Fruit fly (Drosophila melanogaster) whole organism, embryonic: ENCODE results near the gene CG44040.

Experiments used
- CG10209 ChIP-seq: fragments of 200-800 bp; sonication (Bioruptor generic); optimal IDR thresholded peaks from 3 replicates; lab custom pipeline; 2017; ENCODE audit warnings: missing biosample characterization, mild to moderate bottlenecking, missing genetic modification characterization, missing genetic modification reagents
- CG10274 ChIP-seq: fragments of 200-800 bp; sonication (Bioruptor generic); optimal IDR thresholded peaks from 3 replicates; lab custom pipeline; 2017; ENCODE audit warnings: missing biosample characterization, mild to moderate bottlenecking, missing genetic modification characterization
- CG10321 ChIP-seq: fragments of 200-800 bp; sonication (Bioruptor generic); IDR thresholded peaks from 2 replicates; pipeline ENCODE4 v1.3.6; 2022; ENCODE audit warnings: missing biosample characterization, missing genetic modification characterization
- CG13424 ChIP-seq: fragments of 200-800 bp; sonication (Bioruptor generic); optimal IDR thresholded peaks from 2 replicates; lab custom pipeline; 2019; ENCODE audit warnings: missing biosample characterization, mild to moderate bottlenecking, missing genetic modification characterization, moderate library complexity
- CG14014 ChIP-seq: fragments of 200-800 bp; sonication (Bioruptor generic); IDR thresholded peaks from 2 replicates; pipeline ENCODE4 v1.3.6; 2022; ENCODE audit warnings: missing biosample characterization, missing genetic modification characterization
- CG18599 ChIP-seq: fragments of 200-800 bp; sonication (Bioruptor generic); optimal IDR thresholded peaks from 3 replicates; lab custom pipeline; 2017; ENCODE audit warnings: missing biosample characterization, missing genetic modification characterization, mild to moderate bottlenecking, moderate library complexity, missing genetic modification reagents
- CG30403 ChIP-seq: fragments of 200-800 bp; sonication (Bioruptor generic); optimal IDR thresholded peaks from 3 replicates; lab custom pipeline; 2016; ENCODE audit warnings: missing biosample characterization, missing genetic modification characterization
- CG31441 ChIP-seq: fragments of 200-800 bp; sonication (Bioruptor generic); IDR thresholded peaks from 2 replicates; pipeline ENCODE4 v1.3.6; 2022; ENCODE audit warnings: missing biosample characterization, missing genetic modification characterization
- CG4328 ChIP-seq: fragments of 200-800 bp; sonication (Bioruptor generic); optimal IDR thresholded peaks from 3 replicates; lab custom pipeline; 2017; ENCODE audit warnings: missing biosample characterization, missing genetic modification reagents, missing genetic modification characterization
- CG4360 ChIP-seq: fragments of 200-800 bp; sonication (Bioruptor generic); IDR thresholded peaks from 2 replicates; pipeline ENCODE4 v1.3.6; 2022; ENCODE audit warnings: missing biosample characterization, missing genetic modification characterization
- CG6254 ChIP-seq: fragments of 200-800 bp; sonication (Bioruptor generic); optimal IDR thresholded peaks from 3 replicates; lab custom pipeline; 2017; ENCODE audit warnings: mild to moderate bottlenecking, missing biosample characterization, missing genetic modification reagents, missing genetic modification characterization
- CG7839 ChIP-seq: fragments of 200-800 bp; sonication (Bioruptor generic); optimal IDR thresholded peaks from 3 replicates; lab custom pipeline; 2018; ENCODE audit warnings: missing biosample characterization, mild to moderate bottlenecking, missing genetic modification characterization, moderate library complexity
- CG7928 ChIP-seq: fragments of 200-800 bp; sonication (Bioruptor generic); optimal IDR thresholded peaks from 2 replicates; lab custom pipeline; 2017; ENCODE audit warnings: missing biosample characterization, mild to moderate bottlenecking, missing genetic modification characterization
- CG8281 ChIP-seq: fragments of 200-800 bp; sonication (Bioruptor generic); optimal IDR thresholded peaks from 2 replicates; lab custom pipeline; 2018; ENCODE audit warnings: missing biosample characterization, mild to moderate bottlenecking, missing genetic modification characterization, moderate library complexity
- CG9876 ChIP-seq: fragments of 200-800 bp; sonication (Bioruptor generic); optimal IDR thresholded peaks from 2 replicates; lab custom pipeline; 2016; ENCODE audit warnings: missing biosample characterization, missing genetic modification characterization
- CHES-1-like ChIP-seq: fragments of 200-800 bp; sonication (Bioruptor generic); optimal IDR thresholded peaks from 2 replicates; lab custom pipeline; 2016; ENCODE audit warnings: missing biosample characterization, missing genetic modification characterization
- CTCF ChIP-seq: fragments of 200-800 bp; sonication (Bioruptor generic); optimal IDR thresholded peaks from 2 replicates; lab custom pipeline; 2017; ENCODE audit warnings: missing biosample characterization, mild to moderate bottlenecking, missing genetic modification characterization, moderate library complexity
- D19A ChIP-seq: fragments of 200-800 bp; optimal IDR thresholded peaks from 3 replicates; lab custom pipeline; 2019; ENCODE audit warnings: missing biosample characterization, mild to moderate bottlenecking, missing genetic modification characterization, moderate library complexity
- D19B ChIP-seq: fragments of 200-800 bp; sonication (Bioruptor generic); optimal IDR thresholded peaks from 2 replicates; lab custom pipeline; 2017; ENCODE audit warnings: missing biosample characterization, mild to moderate bottlenecking, missing genetic modification characterization
- Deaf1 ChIP-seq: fragments of 200-800 bp; optimal IDR thresholded peaks from 3 replicates; lab custom pipeline; 2019; ENCODE audit warnings: missing biosample characterization, mild to moderate bottlenecking, missing genetic modification characterization, moderate library complexity
- Fer1 ChIP-seq: fragments of 200-800 bp; sonication (Bioruptor generic); optimal IDR thresholded peaks from 2 replicates; lab custom pipeline; 2017; ENCODE audit warnings: missing biosample characterization, mild to moderate bottlenecking, missing genetic modification characterization
- Fer2 ChIP-seq: fragments of 200-800 bp; sonication (Bioruptor generic); optimal IDR thresholded peaks from 2 replicates; lab custom pipeline; 2018; ENCODE audit warnings: missing biosample characterization, mild to moderate bottlenecking, missing genetic modification characterization, moderate library complexity
- MTF-1 ChIP-seq: fragments of 200-800 bp; sonication (Bioruptor generic); optimal IDR thresholded peaks from 2 replicates; lab custom pipeline; 2018; ENCODE audit warnings: missing biosample characterization, mild to moderate bottlenecking, missing genetic modification characterization, borderline replicate concordance
- Med ChIP-seq: fragments of 200-800 bp; sonication (Bioruptor generic); peaks from one replicate; lab custom pipeline; 2016; ENCODE audit warnings: missing biosample characterization, missing genetic modification characterization, mild to moderate bottlenecking, inconsistent platforms, moderate library complexity
- Meics ChIP-seq: fragments of 200-800 bp; sonication (Bioruptor generic); optimal IDR thresholded peaks from 2 replicates; lab custom pipeline; 2017; ENCODE audit warnings: missing biosample characterization, mild to moderate bottlenecking, missing genetic modification characterization
- Mrtf ChIP-seq: fragments of 200-800 bp; sonication (Bioruptor generic); IDR thresholded peaks from 3 replicates; pipeline ENCODE4 v1.3.6; 2022; ENCODE audit warnings: missing biosample characterization, missing genetic modification characterization
- Nf-YA ChIP-seq: fragments of 200-800 bp; sonication (Bioruptor generic); IDR thresholded peaks from 2 replicates; pipeline ENCODE4 v1.3.6; 2022; ENCODE audit warnings: missing biosample characterization, missing genetic modification characterization
- ac ChIP-seq: fragments of 200-800 bp; sonication (Bioruptor generic); optimal IDR thresholded peaks from 3 replicates; lab custom pipeline; 2017; ENCODE audit warnings: missing biosample characterization, mild to moderate bottlenecking, missing genetic modification characterization
- dati ChIP-seq: fragments of 200-800 bp; sonication (Bioruptor generic); IDR thresholded peaks from 2 replicates; pipeline ENCODE4 v1.3.6; 2022; ENCODE audit warnings: missing biosample characterization, missing genetic modification characterization
- ftz-f1 ChIP-seq: fragments of 200-800 bp; sonication (Bioruptor generic); optimal IDR thresholded peaks from 2 replicates; lab custom pipeline; 2016; ENCODE audit warnings: missing biosample characterization, missing genetic modification characterization
- grau ChIP-seq: fragments of 200-800 bp; optimal IDR thresholded peaks from 3 replicates; lab custom pipeline; 2019; ENCODE audit warnings: missing biosample characterization, mild to moderate bottlenecking, missing genetic modification characterization, moderate library complexity
- lbe ChIP-seq: fragments of 200-800 bp; sonication (Bioruptor generic); optimal IDR thresholded peaks from 2 replicates; lab custom pipeline; 2016; ENCODE audit warnings: missing biosample characterization, mild to moderate bottlenecking, missing genetic modification characterization
- luna ChIP-seq: fragments of 200-800 bp; sonication (Bioruptor generic); optimal IDR thresholded peaks from 2 replicates; lab custom pipeline; 2016; ENCODE audit warnings: missing biosample characterization, missing genetic modification characterization
- onecut ChIP-seq: fragments of 200-800 bp; sonication (Bioruptor generic); IDR thresholded peaks from 2 replicates; pipeline ENCODE4 v1.3.6; 2022; ENCODE audit warnings: missing biosample characterization, missing genetic modification characterization
- prd ChIP-seq, 3 experiments: fragments of >200 bp in 2 of 3; fragments of 200-800 bp in 1 of 3; sonication (Bioruptor generic) in 1 of 3; optimal IDR thresholded peaks in 2 of 3; IDR thresholded peaks in 1 of 3; 2 replicates in 2 of 3; 3 replicates in 1 of 3; pipeline versions ENCODE4 v1.3.6 to Lab custom; 2017 to 2022; ENCODE audit warnings: missing biosample characterization in 1 of 3, missing genetic modification characterization in 1 of 3
- ro ChIP-seq: fragments of 200-800 bp; sonication (Bioruptor generic); IDR thresholded peaks from 2 replicates; pipeline ENCODE4 v1.3.6; 2022; ENCODE audit warnings: missing biosample characterization, missing genetic modification characterization
- scrt ChIP-seq: fragments of 200-800 bp; sonication (Bioruptor generic); optimal IDR thresholded peaks from 2 replicates; lab custom pipeline; 2018; ENCODE audit warnings: missing biosample characterization, mild to moderate bottlenecking, missing genetic modification characterization, moderate library complexity
- sd ChIP-seq: fragments of 200-800 bp; sonication (Bioruptor generic); optimal IDR thresholded peaks from 3 replicates; lab custom pipeline; 2018; ENCODE audit warnings: missing biosample characterization, mild to moderate bottlenecking, missing genetic modification characterization, moderate library complexity
- sug ChIP-seq: fragments of 200-800 bp; optimal IDR thresholded peaks from 2 replicates; lab custom pipeline; 2019; ENCODE audit warnings: missing biosample characterization, mild to moderate bottlenecking, missing genetic modification characterization, moderate library complexity
- wek ChIP-seq: fragments of 200-800 bp; sonication (Bioruptor generic); optimal IDR thresholded peaks from 3 replicates; lab custom pipeline; 2018; ENCODE audit warnings: missing biosample characterization, mild to moderate bottlenecking, missing genetic modification characterization, moderate library complexity
- zen2 ChIP-seq: fragments of 200-800 bp; sonication (Bioruptor generic); IDR thresholded peaks from 3 replicates; pipeline ENCODE4 v1.3.6; 2022; ENCODE audit warnings: missing biosample characterization, missing genetic modification characterization; ENCODE audit not compliant: partially characterized antibody

The CG44040 gene

DNA sequence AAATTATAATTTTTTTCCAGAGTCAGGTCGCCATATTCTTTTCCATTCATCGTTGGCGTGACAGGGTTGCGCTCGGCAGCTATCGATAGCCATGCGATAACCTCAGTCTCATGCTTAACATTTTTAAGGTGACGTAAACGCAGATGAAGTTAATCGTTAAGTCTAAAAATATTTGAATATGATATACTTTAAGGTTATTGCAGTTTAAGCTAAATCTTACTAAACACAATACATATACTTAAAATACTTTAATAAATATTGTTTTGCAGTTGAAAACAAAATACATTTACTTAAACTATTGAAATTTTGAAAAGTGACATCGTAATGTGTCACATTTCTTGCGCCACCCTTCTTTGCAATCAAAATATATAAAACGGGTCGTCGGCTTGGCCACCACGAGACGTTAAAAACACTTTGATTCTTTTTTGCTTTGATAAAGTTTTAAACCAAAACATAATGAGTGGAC is 45.0 kb upstream of the CG44040 start, which contains the start of the genes Cp190 and CG4338 (continued):
- TF ChIP-seq CG14014 (GFP tag; lab: Robert Waterston, UW) (peak; percentile 97), lbe (GFP tag; lab: Kevin White, UChicago) (peak; percentile 95), Mrtf (GFP tag; lab: Robert Waterston, UW) (peak; percentile 94), CG10274 (peak; percentile 90), CG13424 (peak; percentile 99), CG4328 (peak; percentile 98), CTCF (GFP tag; lab: Kevin White, UChicago) (peak; percentile 68), CG8281 (tag; lab: Kevin White, UChicago) (peak; percentile 93), ftz-f1 (GFP tag; lab: Kevin White, UChicago) (peak; percentile 63), CG7928 (peak; percentile 80), onecut (GFP tag; lab: Robert Waterston, UW) (peak; percentile 93), CG7839 (peak; percentile 99), prd (optimal IDR thresholded peaks at IDR 0.05; lab: Kevin White, UChicago) (no peak), prd (GFP tag; IDR thresholded peaks at IDR 0.05; lab: Robert Waterston, UW) (peak; percentile 98), luna (GFP tag; lab: Kevin White, UChicago) (peak; percentile 65), grau (peak; percentile 98), CHES-1-like (GFP tag; lab: Kevin White, UChicago) (peak; percentile 89), scrt (GFP tag; lab: Kevin White, UChicago) (peak; percentile 93), Med (GFP tag; lab: Kevin White, UChicago) (peak; percentile 98), Nf-YA (GFP tag; lab: Robert Waterston, UW) (peak; percentile 87), CG18599 (GFP tag; lab: Kevin White, UChicago) (peak; percentile 98), CG10321 (GFP tag; lab: Robert Waterston, UW) (peak; percentile 80), D19B (GFP tag; lab: Kevin White, UChicago) (peak; percentile 94), CG6254 (GFP tag; lab: Kevin White, UChicago) (peak; percentile 93), sug (peak; percentile 99), CG10209 (GFP tag; lab: Kevin White, UChicago) (peak; percentile 98), CG30403 (GFP tag; lab: Kevin White, UChicago) (peak; percentile 99), Deaf1 (tag; lab: Kevin White, UChicago) (peak; percentile 88), sd (tag; lab: Kevin White, UChicago) (peak; percentile 94), ro (GFP tag; lab: Robert Waterston, UW) (peak; percentile 91), Fer1 (GFP tag; lab: Kevin White, UChicago) (peak; percentile 98), Meics (GFP tag; lab: Kevin White, UChicago) (peak; percentile 98), D19A (tag; lab: Kevin White, UChicago) (peak; percentile 96), CG4360 (GFP tag; lab: Robert Waterston, UW) (peak; percentile 71), MTF-1 (peak; percentile 87), Fer2 (tag; lab: Kevin White, UChicago) (peak; percentile 99), zen2 (no peak; the same call in 2 of the 3 replicates), dati (GFP tag; lab: Robert Waterston, UW) (peak; percentile 61; the same call in 1 of the 2 replicates), CG31441 (GFP tag; lab: Robert Waterston, UW) (peak; percentile 99), CG9876 (GFP tag; lab: Kevin White, UChicago) (peak; percentile 66), wek (GFP tag; lab: Kevin White, UChicago) (peak; percentile 86), ac (peak; percentile 91)
